Fruit fly (Drosophila melanogaster): ENCODE measurements around the gene PIG-F.

DNA sequence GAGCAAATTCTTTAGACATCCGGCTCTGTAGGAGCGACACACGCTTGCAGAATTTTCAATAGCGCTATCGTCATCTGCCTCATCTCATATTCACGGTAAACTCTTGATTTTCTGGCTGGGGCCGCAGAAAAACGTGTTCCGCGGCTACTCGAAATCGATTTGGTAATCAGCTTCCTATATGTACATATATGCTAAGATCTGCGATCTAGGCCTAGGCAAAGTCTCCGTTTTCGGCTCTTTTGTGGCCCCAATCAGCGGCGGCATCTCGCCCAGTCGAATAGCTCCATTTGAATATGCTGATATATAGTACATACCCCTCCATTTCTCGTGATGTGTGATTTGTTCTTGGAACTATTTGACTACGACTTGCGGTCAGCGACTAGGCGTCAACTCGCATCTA lies 49.2 kb upstream of the PIG-F start:
- TF ChIP-seq CG8478 (optimal IDR thresholded peaks at IDR 0.05): no peak
- TF ChIP-seq CTCF (optimal IDR thresholded peaks at IDR 0.05): no peak
